Fruit fly (Drosophila melanogaster): ENCODE data around the gene CG8260.

CG8260 gene

DNA sequence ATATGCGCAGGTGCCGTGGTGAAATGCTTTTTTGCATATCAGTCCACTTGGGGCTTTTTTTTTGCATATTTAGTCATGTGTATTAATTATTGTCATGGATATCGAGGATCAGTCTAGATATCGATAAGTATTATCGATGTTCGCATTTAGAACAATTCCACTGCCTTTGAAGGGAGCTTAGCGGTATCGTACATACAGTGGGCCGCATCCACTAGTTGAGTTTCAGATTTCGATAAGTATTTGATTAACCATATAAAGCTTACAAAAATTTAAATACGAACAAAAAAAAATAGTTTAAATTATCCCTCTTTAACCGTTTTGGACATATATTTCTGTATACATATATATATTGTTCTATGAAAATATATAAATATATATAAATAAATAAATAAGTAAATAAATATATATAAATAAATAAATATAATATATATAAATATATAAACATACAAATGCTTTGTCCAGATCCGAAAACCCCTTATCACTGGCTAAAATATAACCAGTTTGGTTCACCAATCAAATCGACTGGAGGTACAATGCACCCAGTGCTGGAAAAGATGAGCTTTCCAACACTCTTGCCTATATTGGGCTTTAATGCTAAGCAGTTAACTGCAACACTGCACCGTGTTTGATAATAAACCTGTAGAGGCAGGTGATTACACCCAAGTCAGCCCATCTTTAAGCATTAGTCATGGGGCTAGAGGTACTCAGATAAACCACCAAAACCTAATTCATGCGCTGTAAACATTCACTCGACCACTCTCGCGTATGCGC, 46.9 kb downstream of the CG8260 start:
- peak; percentile 84 for TF ChIP-seq CG34224 (GFP tag; IDR thresholded peaks at IDR 0.05; ENCODE audit: partially characterized antibody)
- TF ChIP-seq CG12659 (GFP tag; optimal IDR thresholded peaks at IDR 0.05): peak; percentile 20
- peak; percentile 4 for TF ChIP-seq dmrt99B (tag; optimal IDR thresholded peaks at IDR 0.05)
- TF ChIP-seq slbo (GFP tag; IDR thresholded peaks at IDR 0.05): peak; percentile 41
- TF ChIP-seq gcm (GFP tag; optimal IDR thresholded peaks at IDR 0.05): peak; percentile 21
- peak; percentile 34 for TF ChIP-seq CG13424 (tag; optimal IDR thresholded peaks at IDR 0.05)
- peak; percentile 53; the same call in 1 of the 2 replicates for TF ChIP-seq nerfin-2 (GFP tag; IDR thresholded peaks at IDR 0.05; ENCODE audit: partially characterized antibody)
- peak; percentile 38 for TF ChIP-seq gfzf (GFP tag; optimal IDR thresholded peaks at IDR 0.05)
- peak; percentile 88; the same call in 2 of the 3 replicates for TF ChIP-seq Opbp (GFP tag; IDR thresholded peaks at IDR 0.05; ENCODE audit: partially characterized antibody)
- TF ChIP-seq CG8924 (tag; optimal IDR thresholded peaks at IDR 0.05): peak; percentile 3
- peak; percentile 62 for TF ChIP-seq gem (tag; optimal IDR thresholded peaks at IDR 0.05)
- no peak for TF ChIP-seq Hr78 (GFP tag; optimal IDR thresholded peaks at IDR 0.05)
- TF ChIP-seq CG34422 (GFP tag; IDR thresholded peaks at IDR 0.05): no peak
- no peak for TF ChIP-seq CG2199 (GFP tag; IDR thresholded peaks at IDR 0.05)
- TF ChIP-seq pzg (GFP tag; optimal IDR thresholded peaks at IDR 0.05): peak; percentile 42
- peak; percentile 5 for TF ChIP-seq sens (GFP tag)
- TF ChIP-seq Hr3 (GFP tag; optimal IDR thresholded peaks at IDR 0.05): peak; percentile 25
- peak; percentile 14 for TF ChIP-seq scrt (GFP tag; optimal IDR thresholded peaks at IDR 0.05)
- TF ChIP-seq CG30403 (GFP tag; optimal IDR thresholded peaks at IDR 0.05): peak; percentile 10
- TF ChIP-seq CG12236 (GFP tag; optimal IDR thresholded peaks at IDR 0.05): no peak
- TF ChIP-seq Xrp1 (GFP tag; IDR thresholded peaks at IDR 0.05): no peak
- no peak for TF ChIP-seq nom (GFP tag; optimal IDR thresholded peaks at IDR 0.05)
- TF ChIP-seq CG10979 (tag; optimal IDR thresholded peaks at IDR 0.05): peak; percentile 20
- peak; percentile 6 for TF ChIP-seq Fer1 (GFP tag; optimal IDR thresholded peaks at IDR 0.05)
- TF ChIP-seq CHES-1-like (GFP tag; optimal IDR thresholded peaks at IDR 0.05): no peak
- peak; percentile 76 for TF ChIP-seq CG7357 (GFP tag; IDR thresholded peaks at IDR 0.05)
- TF ChIP-seq CG2678 (tag; optimal IDR thresholded peaks at IDR 0.05): peak; percentile 48
- peak; percentile 38; the same call in 1 of the 2 replicates for TF ChIP-seq tna (GFP tag; IDR thresholded peaks at IDR 0.05; ENCODE audit: partially characterized antibody)
- TF ChIP-seq Nf-YB (GFP tag; optimal IDR thresholded peaks at IDR 0.05): peak; percentile 75
- 0 out of 3 replicates have a peak, but pooled peaks have one; percentile 37 for TF ChIP-seq mld (GFP tag; IDR thresholded peaks at IDR 0.05; ENCODE audit: partially characterized antibody)
- peak; percentile 10 for TF ChIP-seq lab (GFP tag; optimal IDR thresholded peaks at IDR 0.05)
- peak; percentile 75 for TF ChIP-seq Bgb (GFP tag; IDR thresholded peaks at IDR 0.05; ENCODE audit: partially characterized antibody)
- TF ChIP-seq CG4707 (GFP tag; optimal IDR thresholded peaks at IDR 0.05): peak; percentile 94
- peak; percentile 74 for TF ChIP-seq bbx (GFP tag; IDR thresholded peaks at IDR 0.05; ENCODE audit: partially characterized antibody)
- TF ChIP-seq ftz-f1 (GFP tag; optimal IDR thresholded peaks at IDR 0.05): no peak
- peak; percentile 18 for TF ChIP-seq CG7839 (tag; optimal IDR thresholded peaks at IDR 0.05)
- TF ChIP-seq Dref (GFP tag; IDR thresholded peaks at IDR 0.05): peak; percentile 81
- TF ChIP-seq vnd (GFP tag; IDR thresholded peaks at IDR 0.05; ENCODE audit: partially characterized antibody): peak; percentile 59; the same call in 2 of the 3 replicates
- TF ChIP-seq unpg (GFP tag; optimal IDR thresholded peaks at IDR 0.05): peak; percentile 24
- TF ChIP-seq CG31224 (GFP tag; IDR thresholded peaks at IDR 0.05): no peak
- TF ChIP-seq ac (GFP tag; optimal IDR thresholded peaks at IDR 0.05): no peak
- peak; percentile 11 for TF ChIP-seq trem (tag; optimal IDR thresholded peaks at IDR 0.05)
- TF ChIP-seq h (optimal IDR thresholded peaks at IDR 0.05): no peak
- TF ChIP-seq insv (GFP tag; optimal IDR thresholded peaks at IDR 0.05): no peak
- peak; percentile 88 for TF ChIP-seq Nf-YC (tag; optimal IDR thresholded peaks at IDR 0.05)
- peak; percentile 46 for TF ChIP-seq CG13894 (tag; optimal IDR thresholded peaks at IDR 0.05)
- TF ChIP-seq lilli (GFP tag; optimal IDR thresholded peaks at IDR 0.05): peak; percentile 23
